Worm (Caenorhabditis elegans) whole organism, mixed stage, embryonic: ENCODE results near the gene R13A1.10.

Experiments
- ceh-43 ChIP-seq: fragments of 200-800 bp; sonication (Bioruptor generic); optimal IDR thresholded peaks from 2 replicates; lab custom pipeline; 2018; ENCODE audit warnings: mild to moderate bottlenecking, missing genetic modification characterization, moderate library complexity, missing compliant biosample characterization
- ceh-83 ChIP-seq: fragments of 200-800 bp; sonication (Bioruptor generic); optimal IDR thresholded peaks from 2 replicates; lab custom pipeline; 2018; ENCODE audit warnings: mild to moderate bottlenecking, missing genetic modification characterization, missing compliant biosample characterization
- ces-1 ChIP-seq: fragments of 150-350 bp; optimal IDR thresholded peaks from 2 replicates; lab custom pipeline; 2014; ENCODE audit warnings: missing biosample characterization, missing genetic modification reagents, missing genetic modification characterization
- lsy-2 ChIP-seq: fragments of 150-350 bp; optimal IDR thresholded peaks from 2 replicates; lab custom pipeline; 2014; ENCODE audit warnings: missing biosample characterization, missing genetic modification characterization
- mab-5 ChIP-seq: fragments of 150-350 bp; optimal IDR thresholded peaks from 2 replicates; lab custom pipeline; 2014; ENCODE audit warnings: missing biosample characterization, missing genetic modification characterization
- nhr-12 ChIP-seq: fragments of 150-350 bp; optimal IDR thresholded peaks from 2 replicates; lab custom pipeline; 2014; ENCODE audit warnings: missing biosample characterization, missing genetic modification characterization
- nhr-237 ChIP-seq: fragments of 150-350 bp; optimal IDR thresholded peaks from 2 replicates; lab custom pipeline; 2014; ENCODE audit warnings: missing biosample characterization, missing genetic modification characterization
- pha-4 ChIP-seq: fragments of 150-350 bp; optimal IDR thresholded peaks from 2 replicates; lab custom pipeline; 2018; ENCODE audit warnings: missing biosample characterization, missing genetic modification reagents, missing genetic modification characterization
- snpc-4 ChIP-seq: fragments of 150-350 bp; optimal IDR thresholded peaks from 2 replicates; lab custom pipeline; 2014; ENCODE audit warnings: missing biosample characterization, missing genetic modification characterization
- unc-62 ChIP-seq: fragments of 150-350 bp; optimal IDR thresholded peaks from 2 replicates; lab custom pipeline; 2014; ENCODE audit warnings: missing biosample characterization, missing genetic modification reagents, missing genetic modification characterization
- ztf-11 ChIP-seq: fragments of 150-350 bp; optimal IDR thresholded peaks from 2 replicates; lab custom pipeline; 2014; ENCODE audit warnings: missing biosample characterization, missing genetic modification characterization

DNA sequence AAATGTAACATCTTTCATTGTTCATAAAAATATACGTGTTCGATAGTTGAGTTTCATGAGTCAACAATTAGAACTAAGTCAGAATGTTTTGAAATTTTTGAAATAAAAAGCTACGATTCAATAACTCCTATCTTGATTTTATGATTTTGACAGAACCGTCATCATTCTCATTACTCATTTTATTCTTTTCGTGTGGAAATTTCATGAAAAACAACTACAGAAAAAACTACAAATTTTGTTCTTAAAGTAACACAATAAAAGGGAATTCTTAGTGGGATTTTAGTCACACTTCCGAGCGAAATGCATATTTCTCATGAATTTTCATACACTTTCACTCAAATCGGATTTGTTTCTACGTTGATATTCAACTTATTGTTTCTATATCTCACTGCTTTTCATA, 50.1 kb downstream of the R13A1.10 start, which contains the start of gene str-44:
- TF ChIP-seq mab-5 (tag; lab: Kevin White, UChicago) (no peak), ceh-43 (no peak), nhr-12 (no peak), ztf-11 (tag; lab: Kevin White, UChicago) (no peak), nhr-237 (no peak), ces-1 (no peak), ceh-83 (GFP tag; lab: Kevin White, UChicago) (no peak), snpc-4 (no peak), pha-4 (tag; lab: Kevin White, UChicago) (no peak), lsy-2 (tag; lab: Kevin White, UChicago) (no peak), unc-62 (no peak)
